Worm (Caenorhabditis elegans) whole organism, L1 larva: ENCODE data around the gene clec-58.

Experiments
- C04F5.9 ChIP-seq: sonication (generic microtip); optimal IDR thresholded peaks from 2 replicates; lab custom pipeline; 2016; ENCODE audit warnings: missing genetic modification characterization, missing compliant biosample characterization
- C16A3.4 ChIP-seq: fragments of 150-350 bp; optimal IDR thresholded peaks from 2 replicates; lab custom pipeline; 2014; ENCODE audit warnings: missing biosample characterization, missing genetic modification characterization
- C34B4.2 ChIP-seq: sonication (generic microtip); optimal IDR thresholded peaks from 2 replicates; lab custom pipeline; 2017; ENCODE audit warnings: mild to moderate bottlenecking, missing genetic modification characterization, missing compliant biosample characterization
- F16B12.6 ChIP-seq: fragments of 150-350 bp; optimal IDR thresholded peaks from 2 replicates; lab custom pipeline; 2014; ENCODE audit warnings: missing biosample characterization, missing genetic modification characterization
- aha-1 ChIP-seq: fragments of 150-350 bp; optimal IDR thresholded peaks from 2 replicates; lab custom pipeline; 2014; ENCODE audit warnings: missing biosample characterization, missing genetic modification characterization
- aly-2 ChIP-seq: fragments of 150-350 bp; optimal IDR thresholded peaks from 2 replicates; lab custom pipeline; 2014; ENCODE audit warnings: missing biosample characterization, missing genetic modification characterization
- ama-1 ChIP-seq: fragments of 150-350 bp; optimal IDR thresholded peaks from 2 replicates; lab custom pipeline; 2014
- blmp-1 ChIP-seq: fragments of 150-350 bp; optimal IDR thresholded peaks from 2 replicates; lab custom pipeline; 2014; ENCODE audit warnings: missing biosample characterization, missing genetic modification characterization
- ceh-63 ChIP-seq: fragments of 200-800 bp; sonication (Bioruptor generic); optimal IDR thresholded peaks from 2 replicates; lab custom pipeline; 2018; ENCODE audit warnings: mild to moderate bottlenecking, missing genetic modification characterization, missing compliant biosample characterization
- ceh-8 ChIP-seq: fragments of 200-800 bp; sonication (Bioruptor generic); optimal IDR thresholded peaks from 2 replicates; lab custom pipeline; 2018; ENCODE audit warnings: mild to moderate bottlenecking, missing genetic modification characterization, moderate library complexity, missing compliant biosample characterization
- ceh-82 ChIP-seq, 3 experiments: fragments of 150-350 bp in 1 of 3; sonication (generic microtip) in 2 of 3; optimal IDR thresholded peaks; 2 replicates each; lab custom pipeline; 2014 to 2017; ENCODE audit warnings: missing biosample characterization in 3 of 3, missing genetic modification characterization in 3 of 3
- ceh-88 ChIP-seq: fragments of 200-800 bp; sonication (Bioruptor generic); IDR thresholded peaks from 2 replicates; pipeline ENCODE4 v1.3.6; 2022; ENCODE audit warnings: missing genetic modification characterization, missing compliant biosample characterization
- ces-1 ChIP-seq: fragments of 150-350 bp; optimal IDR thresholded peaks from 2 replicates; lab custom pipeline; 2014; ENCODE audit warnings: missing biosample characterization, missing genetic modification reagents, missing genetic modification characterization
- dpl-1 ChIP-seq, 3 experiments: fragments of 150-350 bp in 2 of 3; sonication (generic microtip) in 1 of 3; optimal IDR thresholded peaks; 2 replicates each; lab custom pipeline; 2014 to 2017; ENCODE audit warnings: missing biosample characterization in 3 of 3, missing genetic modification characterization in 3 of 3, missing genetic modification reagents in 3 of 3
- dsc-1 ChIP-seq: sonication (generic microtip); optimal IDR thresholded peaks from 2 replicates; lab custom pipeline; 2016; ENCODE audit warnings: mild to moderate bottlenecking, missing genetic modification characterization, missing compliant biosample characterization
- efl-1 ChIP-seq, 4 experiments: fragments of 150-350 bp; optimal IDR thresholded peaks in 3 of 4; peaks in 1 of 4; 1 replicate in 1 of 4; 2 replicates in 3 of 4; lab custom pipeline; 2014; ENCODE audit warnings: missing biosample characterization in 2 of 4, missing genetic modification characterization in 2 of 4, missing genetic modification reagents in 2 of 4
- efl-3 ChIP-seq: fragments of 200-800 bp; sonication (Bioruptor generic); optimal IDR thresholded peaks from 2 replicates; lab custom pipeline; 2018; ENCODE audit warnings: mild to moderate bottlenecking, missing genetic modification characterization, missing compliant biosample characterization
- egl-13 ChIP-seq: sonication (generic microtip); optimal IDR thresholded peaks from 2 replicates; lab custom pipeline; 2016; ENCODE audit warnings: missing genotype, missing genetic modification reagents, missing genetic modification characterization, missing compliant biosample characterization
- egl-27 ChIP-seq, 2 experiments: fragments of 150-350 bp in 1 of 2; sonication (generic microtip); optimal IDR thresholded peaks; 3 replicates each; lab custom pipeline; 2017 to 2018; ENCODE audit warnings: missing biosample characterization in 2 of 2, missing genetic modification characterization in 2 of 2, missing genetic modification reagents in 2 of 2
- elt-2 ChIP-seq: sonication (generic microtip); optimal IDR thresholded peaks from 2 replicates; lab custom pipeline; 2016; ENCODE audit warnings: missing genetic modification characterization, mild to moderate bottlenecking, inconsistent platforms, missing compliant biosample characterization, missing genetic modification reagents
- ets-5 ChIP-seq: fragments of 200-800 bp; sonication (Bioruptor generic); IDR thresholded peaks from 2 replicates; pipeline ENCODE4 v1.3.6; 2022; ENCODE audit warnings: missing genetic modification characterization, missing compliant biosample characterization
- fkh-4 ChIP-seq: sonication (generic microtip); optimal IDR thresholded peaks from 2 replicates; lab custom pipeline; 2016; ENCODE audit warnings: missing compliant biosample characterization, missing genetic modification characterization, borderline replicate concordance
- hlh-17 ChIP-seq: fragments of 200-800 bp; sonication (Bioruptor generic); optimal IDR thresholded peaks from 2 replicates; lab custom pipeline; 2018; ENCODE audit warnings: missing genetic modification characterization, mild to moderate bottlenecking, missing compliant biosample characterization, moderate library complexity, borderline replicate concordance
- hlh-4 ChIP-seq: sonication (generic microtip); optimal IDR thresholded peaks from 2 replicates; lab custom pipeline; 2016; ENCODE audit warnings: mild to moderate bottlenecking, missing genetic modification characterization, missing compliant biosample characterization
- hpl-2 ChIP-seq: fragments of 150-350 bp; optimal IDR thresholded peaks from 2 replicates; lab custom pipeline; 2014; ENCODE audit warnings: missing biosample characterization, missing genetic modification reagents, missing genetic modification characterization
- irx-1 ChIP-seq: sonication (generic microtip); optimal IDR thresholded peaks from 2 replicates; lab custom pipeline; 2016; ENCODE audit warnings: missing genetic modification characterization, missing compliant biosample characterization
- isw-1 ChIP-seq: fragments of 200-800 bp; sonication (Bioruptor generic); IDR thresholded peaks from 2 replicates; pipeline ENCODE4 v1.3.6; 2022; ENCODE audit warnings: missing genetic modification characterization, missing compliant biosample characterization
- lin-13 ChIP-seq: fragments of 150-350 bp; optimal IDR thresholded peaks from 2 replicates; lab custom pipeline; 2014; ENCODE audit warnings: missing biosample characterization, missing genetic modification reagents, missing genetic modification characterization
- lin-14 ChIP-seq: fragments of 200-800 bp; sonication (Bioruptor generic); optimal IDR thresholded peaks from 2 replicates; lab custom pipeline; 2018; ENCODE audit warnings: mild to moderate bottlenecking, missing genetic modification characterization, moderate library complexity, missing compliant biosample characterization
- lin-39 ChIP-seq: fragments of 150-350 bp; optimal IDR thresholded peaks from 2 replicates; lab custom pipeline; 2014; ENCODE audit warnings: missing biosample characterization, missing genetic modification reagents, missing genetic modification characterization
- mab-9 ChIP-seq: fragments of 200-800 bp; sonication (Bioruptor generic); IDR thresholded peaks from 2 replicates; pipeline ENCODE4 v1.3.6; 2022; ENCODE audit warnings: missing genetic modification reagents, missing genetic modification characterization, missing compliant biosample characterization
- mef-2 ChIP-seq: fragments of 150-350 bp; optimal IDR thresholded peaks from 2 replicates; lab custom pipeline; 2014; ENCODE audit warnings: missing biosample characterization, missing genetic modification characterization
- mep-1 ChIP-seq: fragments of 150-350 bp; optimal IDR thresholded peaks from 2 replicates; lab custom pipeline; 2014; ENCODE audit warnings: missing biosample characterization, missing genetic modification characterization
- nhr-11 ChIP-seq: fragments of 150-350 bp; optimal IDR thresholded peaks from 2 replicates; lab custom pipeline; 2014; ENCODE audit warnings: missing biosample characterization, missing genetic modification characterization
- nhr-19 ChIP-seq: fragments of 200-800 bp; sonication (Bioruptor generic); conservative IDR thresholded peaks from 2 replicates; pipeline ENCODE4 v1.3.6; 2022; ENCODE audit warnings: missing genetic modification characterization, missing compliant biosample characterization
- nhr-20 ChIP-seq: sonication (generic microtip); optimal IDR thresholded peaks from 2 replicates; lab custom pipeline; 2016; ENCODE audit warnings: mild to moderate bottlenecking, missing genetic modification characterization, missing compliant biosample characterization
- nhr-28 ChIP-seq: fragments of 150-350 bp; optimal IDR thresholded peaks from 2 replicates; lab custom pipeline; 2014; ENCODE audit warnings: missing biosample characterization, missing genetic modification characterization
- nhr-71 ChIP-seq: sonication (generic microtip); optimal IDR thresholded peaks from 2 replicates; lab custom pipeline; 2016; ENCODE audit warnings: mild to moderate bottlenecking, missing genetic modification characterization, moderate library complexity, missing compliant biosample characterization
- nhr-85 ChIP-seq: sonication (generic microtip); peaks from one replicate; lab custom pipeline; 2016; ENCODE audit warnings: missing genetic modification characterization, inconsistent platforms, missing compliant biosample characterization
- pax-3 ChIP-seq: fragments of 200-800 bp; sonication (Bioruptor generic); optimal IDR thresholded peaks from 2 replicates; lab custom pipeline; 2018; ENCODE audit warnings: mild to moderate bottlenecking, missing genetic modification characterization, moderate library complexity, missing compliant biosample characterization
- pqm-1 ChIP-seq: sonication (generic microtip); optimal IDR thresholded peaks from 3 replicates; lab custom pipeline; 2017; ENCODE audit warnings: missing biosample characterization, missing genetic modification characterization
- rnt-1 ChIP-seq: sonication (generic microtip); optimal IDR thresholded peaks from 2 replicates; lab custom pipeline; 2016; ENCODE audit warnings: mild to moderate bottlenecking, missing genetic modification characterization, moderate library complexity, missing compliant biosample characterization
- skn-1 ChIP-seq: fragments of 150-350 bp; optimal IDR thresholded peaks from 2 replicates; lab custom pipeline; 2014; ENCODE audit warnings: missing biosample characterization, missing genetic modification characterization
- snu-23 ChIP-seq: sonication (generic microtip); optimal IDR thresholded peaks from 2 replicates; lab custom pipeline; 2016; ENCODE audit warnings: missing genetic modification characterization, missing compliant biosample characterization
- sox-4 ChIP-seq: sonication (generic microtip); optimal IDR thresholded peaks from 2 replicates; lab custom pipeline; 2016; ENCODE audit warnings: missing genetic modification characterization, missing compliant biosample characterization
- sptf-1 ChIP-seq: fragments of 150-350 bp; optimal IDR thresholded peaks from 2 replicates; lab custom pipeline; 2014; ENCODE audit warnings: missing biosample characterization, missing genetic modification characterization
- sup-37 ChIP-seq: fragments of 200-800 bp; sonication (Bioruptor generic); optimal IDR thresholded peaks from 2 replicates; lab custom pipeline; 2018; ENCODE audit warnings: mild to moderate bottlenecking, missing genetic modification characterization, missing compliant biosample characterization
- swsn-7 ChIP-seq: sonication (generic microtip); optimal IDR thresholded peaks from 2 replicates; lab custom pipeline; 2016; ENCODE audit warnings: missing genetic modification characterization, missing compliant biosample characterization
- tbx-2 ChIP-seq: sonication (generic microtip); optimal IDR thresholded peaks from 2 replicates; lab custom pipeline; 2016; ENCODE audit warnings: missing genetic modification characterization, missing compliant biosample characterization
- unc-130 ChIP-seq: fragments of 150-350 bp; optimal IDR thresholded peaks from 2 replicates; lab custom pipeline; 2017; ENCODE audit warnings: missing biosample characterization, missing genetic modification characterization, inconsistent platforms
- unc-30 ChIP-seq: sonication (generic microtip); optimal IDR thresholded peaks from 2 replicates; lab custom pipeline; 2017; ENCODE audit warnings: missing biosample characterization, missing genetic modification characterization
- unc-62 ChIP-seq: fragments of 150-350 bp; optimal IDR thresholded peaks from 2 replicates; lab custom pipeline; 2014; ENCODE audit warnings: missing biosample characterization, missing genetic modification reagents, missing genetic modification characterization
- zag-1 ChIP-seq: fragments of 150-350 bp; optimal IDR thresholded peaks from 2 replicates; lab custom pipeline; 2014; ENCODE audit warnings: missing biosample characterization, missing genetic modification characterization

clec-58 gene

DNA sequence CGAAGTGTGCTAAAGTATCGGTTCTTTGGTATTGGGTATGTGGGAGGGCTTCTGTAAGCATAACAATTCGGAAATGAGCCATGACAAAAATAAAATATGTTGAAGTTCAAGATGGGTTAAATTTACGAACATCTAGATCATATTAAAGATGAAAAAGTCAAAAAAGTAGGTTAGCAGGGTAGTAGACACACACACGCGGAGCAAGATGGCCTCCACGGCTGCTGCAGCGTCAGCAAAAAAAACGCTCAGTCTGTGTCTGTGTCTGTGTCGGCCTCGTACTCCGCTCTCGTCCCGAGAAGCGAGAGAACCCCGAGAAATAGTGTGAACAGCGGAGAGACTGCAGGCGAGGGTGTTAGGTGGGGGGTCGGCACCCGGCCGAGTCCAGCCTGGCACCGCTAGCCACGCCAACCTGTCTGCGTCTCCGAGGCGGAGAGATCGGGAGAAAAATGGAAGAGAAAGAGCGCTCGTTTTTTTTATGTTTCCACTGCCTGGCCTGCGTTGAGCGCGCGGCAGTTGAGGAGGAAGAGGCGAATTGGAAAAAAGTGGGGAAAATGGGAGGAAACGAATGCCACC, 26.6 kb upstream of the clec-58 start, which contains the start of gene myrf-1:
TSS of gene myrf-1 (minus strand) at position 51 of the 573 bp plus-strand sequence.
- TF ChIP-seq aha-1 (tag; lab: Kevin White, UChicago) (peak; percentile 21), mab-9 (peak; percentile 53; the same call in 1 of the 2 replicates), ces-1 (GFP tag; lab: Kevin White, UChicago) (no peak), elt-2 (tag; lab: Kevin White, UChicago) (peak; percentile 66), ama-1 (lab: Kevin White, UChicago) (no peak), nhr-85 (peak; percentile 99), C34B4.2 (tag; lab: Kevin White, UChicago) (no peak), lin-39 (tag; lab: Kevin White, UChicago) (no peak), mef-2 (peak; percentile 10), egl-13 (peak; percentile 84), sptf-1 (tag; lab: Kevin White, UChicago) (no peak), egl-27 (tag; optimal IDR thresholded peaks at IDR 0.05; lab: Kevin White, UChicago) (peak; percentile 32 to 41), lin-14 (GFP tag; lab: Kevin White, UChicago) (peak; percentile 97), blmp-1 (tag; lab: Kevin White, UChicago) (peak; percentile 73), tbx-2 (tag; lab: Kevin White, UChicago) (peak; percentile 85), nhr-19 (GFP tag; lab: Robert Waterston, UW) (peak; percentile 80), mep-1 (tag; lab: Kevin White, UChicago) (peak; percentile 73), nhr-71 (peak; percentile 91), lin-13 (GFP tag; lab: Kevin White, UChicago) (peak; percentile 52), sox-4 (tag; lab: Kevin White, UChicago) (peak; percentile 54), ets-5 (GFP tag; lab: Robert Waterston, UW) (no peak), dsc-1 (tag; lab: Kevin White, UChicago) (peak; percentile 77), skn-1 (peak; percentile 77), ceh-8 (peak; percentile 85), pax-3 (tag; lab: Kevin White, UChicago) (peak; percentile 37), zag-1 (tag; lab: Kevin White, UChicago) (no peak), ceh-82 (tag; optimal IDR thresholded peaks at IDR 0.05; lab: Kevin White, UChicago) (peak; percentile 49 to 91 (median 53)), isw-1 (peak; percentile 66), hpl-2 (GFP tag; lab: Kevin White, UChicago) (no peak), C04F5.9 (tag; lab: Kevin White, UChicago) (no peak), efl-1 (optimal IDR thresholded peaks at IDR 0.05; lab: Kevin White, UChicago) (peak; percentile 72 to 79), efl-1 (GFP tag; optimal IDR thresholded peaks at IDR 0.05 in 1 of 2; lab: Kevin White, UChicago) (peak; percentile 55 to 91), unc-30 (tag; lab: Kevin White, UChicago) (no peak), C16A3.4 (peak; percentile 65), snu-23 (peak; percentile 88), fkh-4 (tag; lab: Kevin White, UChicago) (no peak), unc-130 (tag; lab: Kevin White, UChicago) (peak; percentile 70), swsn-7 (tag; lab: Kevin White, UChicago) (peak; percentile 89), dpl-1 (GFP tag; optimal IDR thresholded peaks at IDR 0.05; lab: Kevin White, UChicago) (peak in 2 of 3 experiments; percentile 37 to 55), nhr-11 (tag; lab: Kevin White, UChicago) (peak; percentile 84), pqm-1 (tag; lab: Kevin White, UChicago) (no peak), nhr-20 (peak; percentile 85), efl-3 (GFP tag; lab: Kevin White, UChicago) (peak; percentile 22), aly-2 (tag; lab: Kevin White, UChicago) (no peak), F16B12.6 (tag; lab: Kevin White, UChicago) (peak; percentile 13), hlh-4 (tag; lab: Kevin White, UChicago) (no peak), irx-1 (tag; lab: Kevin White, UChicago) (peak; percentile 66), sup-37 (GFP tag; lab: Kevin White, UChicago) (no peak), ceh-63 (GFP tag; lab: Kevin White, UChicago) (no peak), unc-62 (GFP tag; lab: Kevin White, UChicago) (no peak), rnt-1 (tag; lab: Kevin White, UChicago) (peak; percentile 82), nhr-28 (no peak), ceh-88 (GFP tag; lab: Robert Waterston, UW) (no peak), hlh-17 (GFP tag; lab: Kevin White, UChicago) (no peak)
